Worm (Caenorhabditis elegans): ENCODE results near the gene T22B7.22.
A peak's percentile ranks its signal among the peaks of the same experiment; 100 is the strongest.

The T22B7.22 gene

DNA sequence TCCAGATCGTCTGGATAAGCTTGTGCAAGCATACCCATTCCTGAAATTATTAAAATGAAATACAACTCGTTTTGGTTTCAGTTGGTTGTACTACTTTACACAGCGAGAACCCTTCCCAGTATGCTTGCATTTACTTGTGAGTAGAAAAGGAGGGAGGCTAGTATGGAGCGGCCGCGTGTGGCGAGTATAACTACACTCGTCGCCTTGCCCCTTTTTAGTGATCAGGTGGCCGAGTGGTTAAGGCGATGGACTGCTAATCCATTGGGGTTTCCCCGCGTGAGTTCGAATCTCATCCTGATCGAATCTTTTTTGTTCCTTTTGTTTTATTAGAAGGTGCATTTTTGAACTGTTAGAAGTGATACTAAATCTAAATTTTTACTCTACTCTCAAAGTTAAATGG is 48.0 kb downstream of the T22B7.22 start (continued):
- peak; percentile 63 for TF ChIP-seq madf-6 (GFP tag; IDR thresholded peaks at IDR 0.05)
- peak; percentile 96 for TF ChIP-seq rpc-1 (optimal IDR thresholded peaks at IDR 0.05)
- peak; percentile 93 for TF ChIP-seq rpc-1 (tag; optimal IDR thresholded peaks at IDR 0.05)
- peak; percentile 84 for TF ChIP-seq rcor-1 (GFP tag; IDR thresholded peaks at IDR 0.05)
- TF ChIP-seq lsl-1 (GFP tag; optimal IDR thresholded peaks at IDR 0.05) = no peak
- TF ChIP-seq F57C9.4 (tag; optimal IDR thresholded peaks at IDR 0.05) = no peak
- no peak for TF ChIP-seq ceh-58 (GFP tag; IDR thresholded peaks at IDR 0.05)
- TF ChIP-seq F39B2.1 (GFP tag; IDR thresholded peaks at IDR 0.05) = no peak
- TF ChIP-seq him-1 (tag; optimal IDR thresholded peaks at IDR 0.05) = peak; percentile 80
- peak; percentile 56 for TF ChIP-seq hrde-1 (tag; optimal IDR thresholded peaks at IDR 0.05; ENCODE audit: borderline replicate concordance)
- peak; percentile 93 for TF ChIP-seq ztf-25 (GFP tag; IDR thresholded peaks at IDR 0.05)
- no peak for TF ChIP-seq lin-35 (GFP tag; optimal IDR thresholded peaks at IDR 0.05)
- no peak for TF ChIP-seq tbx-9 (tag; optimal IDR thresholded peaks at IDR 0.05; ENCODE audit: borderline replicate concordance)
- peak; percentile 78 for TF ChIP-seq hmg-20 (GFP tag; IDR thresholded peaks at IDR 0.05)
- TF ChIP-seq ztf-3 (GFP tag; optimal IDR thresholded peaks at IDR 0.05) = peak; percentile 37
- no peak for TF ChIP-seq nhr-179 (tag; optimal IDR thresholded peaks at IDR 0.05)
- TF ChIP-seq aptf-3 (GFP tag; IDR thresholded peaks at IDR 0.05) = no peak
- TF ChIP-seq ccch-3 (GFP tag; optimal IDR thresholded peaks at IDR 0.05) = no peak
- peak; percentile 50 for TF ChIP-seq ztf-26 (tag; optimal IDR thresholded peaks at IDR 0.05)
- peak; percentile 12 for TF ChIP-seq snpc-1.1 (tag; optimal IDR thresholded peaks at IDR 0.05; ENCODE audit: insufficient read depth)
- peak; percentile 65; the same call in 1 of the 2 replicates for TF ChIP-seq bed-2 (GFP tag; IDR thresholded peaks at IDR 0.05)
- TF ChIP-seq attf-5 (GFP tag; optimal IDR thresholded peaks at IDR 0.05) = peak; percentile 56
- peak; percentile 53 for TF ChIP-seq lin-54 (GFP tag; optimal IDR thresholded peaks at IDR 0.05)
- peak; percentile 28 for TF ChIP-seq mxl-1 (tag; optimal IDR thresholded peaks at IDR 0.05)
- no peak for TF ChIP-seq efl-1 (GFP tag; optimal IDR thresholded peaks at IDR 0.05)
- no peak for TF ChIP-seq unc-62 (GFP tag; optimal IDR thresholded peaks at IDR 0.05)
- TF ChIP-seq nhr-27 (tag; optimal IDR thresholded peaks at IDR 0.05) = no peak
- TF ChIP-seq nfya-1 (tag; optimal IDR thresholded peaks at IDR 0.05; ENCODE audit: borderline replicate concordance, insufficient read depth) = no peak
- no peak for TF ChIP-seq dpff-1 (tag; optimal IDR thresholded peaks at IDR 0.05)
- TF ChIP-seq madf-8 (GFP tag; conservative IDR thresholded peaks at IDR 0.05) = no peak
- TF ChIP-seq chd-7 (tag; optimal IDR thresholded peaks at IDR 0.05) = peak; percentile 82
- TF ChIP-seq mes-4 (tag; optimal IDR thresholded peaks at IDR 0.05) = peak; percentile 80
- peak; percentile 94 for TF ChIP-seq egl-44 (GFP tag; IDR thresholded peaks at IDR 0.05)
- TF ChIP-seq F57A8.1 (GFP tag; optimal IDR thresholded peaks at IDR 0.05) = peak; percentile 77
- TF ChIP-seq F22D6.2 (tag; optimal IDR thresholded peaks at IDR 0.05) = no peak
- TF ChIP-seq F33H1.4 (GFP tag; IDR thresholded peaks at IDR 0.05) = no peak
- peak; percentile 26 for TF ChIP-seq fkh-3 (tag; optimal IDR thresholded peaks at IDR 0.05)
- no peak for TF ChIP-seq ama-1 (optimal IDR thresholded peaks at IDR 0.05)
- TF ChIP-seq ama-1 (GFP tag; optimal IDR thresholded peaks at IDR 0.05) = peak in 1 of 2 experiments; percentile 65
- peak; percentile 89 for TF ChIP-seq nhr-120 (GFP tag; IDR thresholded peaks at IDR 0.05)
- TF ChIP-seq lsy-27 (tag; optimal IDR thresholded peaks at IDR 0.05; ENCODE audit: borderline replicate concordance, insufficient read depth) = peak; percentile 51
- TF ChIP-seq madf-10 (tag; optimal IDR thresholded peaks at IDR 0.05) = peak; percentile 78
- no peak for TF ChIP-seq C17E4.6 (GFP tag; IDR thresholded peaks at IDR 0.05)
- no peak for TF ChIP-seq let-526 (GFP tag; IDR thresholded peaks at IDR 0.05)
- peak; percentile 39 to 47 for TF ChIP-seq let-607 (tag; optimal IDR thresholded peaks at IDR 0.05)
- TF ChIP-seq B0019.2 (GFP tag; conservative IDR thresholded peaks at IDR 0.05) = no peak
- TF ChIP-seq ceh-27 (GFP tag; optimal IDR thresholded peaks at IDR 0.05) = peak; percentile 70
- peak; percentile 90 for TF ChIP-seq nhr-90 (tag; optimal IDR thresholded peaks at IDR 0.05)
- TF ChIP-seq tbp1 (GFP tag; optimal IDR thresholded peaks at IDR 0.05) = peak; percentile 97
- TF ChIP-seq lin-26 (GFP tag; IDR thresholded peaks at IDR 0.05) = peak; percentile 94
